Fruit fly (Drosophila melanogaster) whole organism, wandering third instar larva: ENCODE data around the gene ATP7.

ENCODE experiments used
- Abd-B ChIP-seq: fragments of >200 bp; optimal IDR thresholded peaks from 2 replicates; lab custom pipeline; 2017; ENCODE audit warnings: missing biosample characterization, missing genetic modification characterization
- CG32264 ChIP-seq: fragments of 200-800 bp; sonication (Bioruptor generic); optimal IDR thresholded peaks from 2 replicates; lab custom pipeline; 2016; ENCODE audit warnings: missing biosample characterization, missing genetic modification characterization
- CG9705 ChIP-seq: fragments of 200-800 bp; sonication (Bioruptor generic); optimal IDR thresholded peaks from 2 replicates; lab custom pipeline; 2018; ENCODE audit warnings: missing biosample characterization, mild to moderate bottlenecking, missing genetic modification characterization
- CrebA ChIP-seq: fragments of 200-800 bp; sonication (Bioruptor generic); optimal IDR thresholded peaks from 2 replicates; lab custom pipeline; 2016; ENCODE audit warnings: missing biosample characterization, mild to moderate bottlenecking, missing genetic modification characterization, borderline replicate concordance
- Dfd ChIP-seq: fragments of >200 bp; optimal IDR thresholded peaks from 2 replicates; lab custom pipeline; 2017; ENCODE audit warnings: missing biosample characterization, missing genetic modification characterization
- Dif ChIP-seq: fragments of 200-275, 200-300 bp; sonication (Bioruptor generic); optimal IDR thresholded peaks from 2 replicates; lab custom pipeline; 2018; ENCODE audit warnings: missing biosample characterization, missing genetic modification characterization; ENCODE audit not compliant: partially characterized antibody
- GATAd ChIP-seq: sonication (Bioruptor generic); optimal IDR thresholded peaks from 2 replicates; lab custom pipeline; 2016; ENCODE audit warnings: missing biosample characterization, missing genetic modification characterization
- HLH106 ChIP-seq: fragments of 200-800 bp; optimal IDR thresholded peaks from 3 replicates; lab custom pipeline; 2019; ENCODE audit warnings: missing biosample characterization, mild to moderate bottlenecking, missing genetic modification characterization, moderate library complexity
- Hnf4 ChIP-seq: fragments of 200-800 bp; sonication (Bioruptor generic); optimal IDR thresholded peaks from 2 replicates; lab custom pipeline; 2016; ENCODE audit warnings: missing biosample characterization, mild to moderate bottlenecking, missing genetic modification characterization
- Hr78 ChIP-seq: fragments of >200 bp; optimal IDR thresholded peaks from 2 replicates; lab custom pipeline; 2017; ENCODE audit warnings: missing biosample characterization, missing genetic modification characterization
- Hr83 ChIP-seq: fragments of 200-300 bp; sonication (Bioruptor generic); optimal IDR thresholded peaks from 2 replicates; lab custom pipeline; 2016; ENCODE audit warnings: missing biosample characterization, mild to moderate bottlenecking, missing genetic modification characterization, moderate library complexity; ENCODE audit not compliant: poor library complexity, severe bottlenecking
- Jra ChIP-seq: sonication (Bioruptor generic); optimal IDR thresholded peaks from 2 replicates; lab custom pipeline; 2016; ENCODE audit warnings: missing biosample characterization, missing genetic modification characterization
- Mio ChIP-seq: sonication (Bioruptor generic); optimal IDR thresholded peaks from 2 replicates; lab custom pipeline; 2016; ENCODE audit warnings: missing biosample characterization, missing genetic modification characterization
- Myc ChIP-seq: fragments of >200 bp; optimal IDR thresholded peaks from 2 replicates; lab custom pipeline; 2017
- N ChIP-seq: fragments of >200 bp; optimal IDR thresholded peaks from 2 replicates; lab custom pipeline; 2018; ENCODE audit warnings: missing biosample characterization, missing external identifiers, missing genetic modification characterization
- OdsH ChIP-seq: fragments of 200-800 bp; sonication (Bioruptor generic); optimal IDR thresholded peaks from 2 replicates; lab custom pipeline; 2016; ENCODE audit warnings: missing biosample characterization, mild to moderate bottlenecking, missing genetic modification characterization
- Rel ChIP-seq, 2 experiments: fragments of 200-800 bp; sonication (Bioruptor generic) in 1 of 2; optimal IDR thresholded peaks; 2 replicates in 1 of 2; 3 replicates in 1 of 2; lab custom pipeline; 2016 to 2019; ENCODE audit warnings: mild to moderate bottlenecking in 2 of 2, missing biosample characterization in 2 of 2, missing genetic modification characterization in 2 of 2, moderate library complexity in 1 of 2
- Sp1 ChIP-seq: fragments of 200-800 bp; sonication (Bioruptor generic); optimal IDR thresholded peaks from 3 replicates; lab custom pipeline; 2019; ENCODE audit warnings: missing biosample characterization, mild to moderate bottlenecking, missing genetic modification characterization, moderate library complexity
- Vsx2 ChIP-seq: fragments of 200-300, 225-300 bp; sonication (Bioruptor generic); optimal IDR thresholded peaks from 2 replicates; lab custom pipeline; 2018; ENCODE audit warnings: missing biosample characterization, missing genetic modification characterization; ENCODE audit not compliant: partially characterized antibody
- br ChIP-seq: fragments of 200-800 bp; sonication (Bioruptor generic); optimal IDR thresholded peaks from 2 replicates; lab custom pipeline; 2016; ENCODE audit warnings: missing biosample characterization, missing genetic modification characterization
- brk ChIP-seq: fragments of 200-800 bp; sonication (Bioruptor generic); optimal IDR thresholded peaks from 2 replicates; lab custom pipeline; 2016; ENCODE audit warnings: missing biosample characterization, mild to moderate bottlenecking, missing genetic modification characterization
- dl ChIP-seq, 2 experiments: fragments of 175-275, 200-275 bp in 1 of 2; fragments of 200-275 bp in 1 of 2; sonication (Bioruptor generic); optimal IDR thresholded peaks; lab custom pipeline; 2018; ENCODE audit warnings: mild to moderate bottlenecking in 2 of 2, missing biosample characterization in 2 of 2, missing genetic modification characterization in 2 of 2, moderate library complexity in 2 of 2; ENCODE audit not compliant: partially characterized antibody in 2 of 2, insufficient read depth in 1 of 2
- dmrt93B ChIP-seq: fragments of 200-800 bp; sonication (Bioruptor generic); optimal IDR thresholded peaks from 2 replicates; lab custom pipeline; 2018; ENCODE audit warnings: missing biosample characterization, mild to moderate bottlenecking, missing genetic modification characterization
- dsf ChIP-seq: sonication (Bioruptor generic); optimal IDR thresholded peaks from 2 replicates; lab custom pipeline; 2016; ENCODE audit warnings: missing biosample characterization, missing genetic modification characterization, borderline replicate concordance
- ey ChIP-seq: fragments of 200-800 bp; sonication (Bioruptor generic); optimal IDR thresholded peaks from 2 replicates; lab custom pipeline; 2016; ENCODE audit warnings: missing biosample characterization, missing genetic modification characterization
- foxo ChIP-seq, 2 experiments: fragments of 200-800 bp; sonication (Bioruptor generic); optimal IDR thresholded peaks; 2 replicates in 1 of 2; 3 replicates in 1 of 2; lab custom pipeline; 2016 to 2017; ENCODE audit warnings: missing biosample characterization in 2 of 2, missing genetic modification characterization in 2 of 2
- fru ChIP-seq: fragments of 200-800 bp; sonication (Bioruptor generic); optimal IDR thresholded peaks from 3 replicates; lab custom pipeline; 2016; ENCODE audit warnings: missing biosample characterization, mild to moderate bottlenecking, missing genetic modification characterization
- h ChIP-seq: fragments of 200-800 bp; sonication (Bioruptor generic); optimal IDR thresholded peaks from 3 replicates; lab custom pipeline; 2016; ENCODE audit warnings: missing biosample characterization, mild to moderate bottlenecking, missing genetic modification characterization
- jim ChIP-seq: fragments of 175-275, 200-325 bp; sonication (Bioruptor generic); optimal IDR thresholded peaks from 2 replicates; lab custom pipeline; 2016; ENCODE audit warnings: missing biosample characterization, mild to moderate bottlenecking, missing genetic modification characterization
- lola ChIP-seq: fragments of >200 bp; optimal IDR thresholded peaks from 2 replicates; lab custom pipeline; 2017; ENCODE audit warnings: missing biosample characterization, missing genetic modification characterization
- pan ChIP-seq: fragments of >200 bp; optimal IDR thresholded peaks from 2 replicates; lab custom pipeline; 2017
- psq ChIP-seq: fragments of 200-800 bp; sonication (Bioruptor generic); optimal IDR thresholded peaks from 3 replicates; lab custom pipeline; 2017; ENCODE audit warnings: missing biosample characterization, mild to moderate bottlenecking, missing genetic modification characterization, moderate library complexity
- rgr ChIP-seq: fragments of 200-800 bp; sonication (Bioruptor generic); optimal IDR thresholded peaks from 3 replicates; lab custom pipeline; 2016; ENCODE audit warnings: missing biosample characterization, mild to moderate bottlenecking, missing genetic modification characterization
- sage ChIP-seq: fragments of 200-800 bp; sonication (Bioruptor generic); optimal IDR thresholded peaks from 2 replicates; lab custom pipeline; 2016; ENCODE audit warnings: missing biosample characterization, mild to moderate bottlenecking, missing genetic modification characterization
- sv ChIP-seq: fragments of 200-800 bp; sonication (Bioruptor generic); optimal IDR thresholded peaks from 3 replicates; lab custom pipeline; 2016; ENCODE audit warnings: missing biosample characterization, missing genetic modification characterization
- tai ChIP-seq: sonication (Bioruptor generic); optimal IDR thresholded peaks from 2 replicates; lab custom pipeline; 2016; ENCODE audit warnings: missing biosample characterization, missing genetic modification characterization
- usp ChIP-seq: fragments of >200 bp; optimal IDR thresholded peaks from 2 replicates; lab custom pipeline; 2017; ENCODE audit warnings: missing biosample characterization, missing genetic modification characterization
- woc ChIP-seq: sonication (Bioruptor generic); optimal IDR thresholded peaks from 2 replicates; lab custom pipeline; 2016; ENCODE audit warnings: missing biosample characterization, mild to moderate bottlenecking, missing genetic modification characterization

ATP7 gene

dm6 chrX:11817183-11817972 is 37.4 kb upstream of the ATP7 start:
- TF ChIP-seq sage (GFP tag; lab: Kevin White, UChicago) (no peak), ey (GFP tag; lab: Kevin White, UChicago) (no peak), psq (GFP tag; lab: Kevin White, UChicago) (peak; percentile 89), dl (GFP tag; optimal IDR thresholded peaks at IDR 0.05; lab: Kevin White, UChicago; ENCODE audit: insufficient read depth in 1 of 2, partially characterized antibody in 2 of 2) (peak; percentile 44 to 64), Hr83 (no peak), Dif (GFP tag; lab: Kevin White, UChicago) (peak; percentile 64), Rel (GFP tag; optimal IDR thresholded peaks at IDR 0.05; lab: Kevin White, UChicago) (peak; percentile 38), Rel (tag; optimal IDR thresholded peaks at IDR 0.05; lab: Kevin White, UChicago) (no peak), dmrt93B (GFP tag; lab: Kevin White, UChicago) (no peak)

- TF ChIP-seq h (peak; percentile 96), dmrt93B (GFP tag; lab: Kevin White, UChicago) (peak; percentile 72), Dfd (no peak), pan (no peak), CrebA (peak; percentile 78), fru (peak; percentile 96), Vsx2 (no peak), Hr83 (no peak), dsf (peak; percentile 42), lola (GFP tag; lab: Kevin White, UChicago) (no peak), br (GFP tag; lab: Kevin White, UChicago) (peak; percentile 92), N (GFP tag; lab: Kevin White, UChicago) (no peak), ey (GFP tag; lab: Kevin White, UChicago) (peak; percentile 96), tai (GFP tag; lab: Kevin White, UChicago) (peak; percentile 81), sage (GFP tag; lab: Kevin White, UChicago) (peak; percentile 80), Rel (GFP tag; optimal IDR thresholded peaks at IDR 0.05; lab: Kevin White, UChicago) (peak; percentile 85), Rel (tag; optimal IDR thresholded peaks at IDR 0.05; lab: Kevin White, UChicago) (peak; percentile 63), psq (GFP tag; lab: Kevin White, UChicago) (peak; percentile 92), Sp1 (GFP tag; lab: Kevin White, UChicago) (peak; percentile 91), Myc (lab: Kevin White, UChicago) (no peak), OdsH (peak; percentile 93), Jra (GFP tag; lab: Kevin White, UChicago) (peak; percentile 67), dl (GFP tag; optimal IDR thresholded peaks at IDR 0.05; lab: Kevin White, UChicago; ENCODE audit: insufficient read depth in 1 of 2, partially characterized antibody in 2 of 2) (no peak), HLH106 (tag; lab: Kevin White, UChicago) (peak; percentile 89), Hr78 (GFP tag; lab: Kevin White, UChicago) (no peak), Dif (GFP tag; lab: Kevin White, UChicago) (no peak), jim (GFP tag; lab: Kevin White, UChicago) (no peak), CG9705 (GFP tag; lab: Kevin White, UChicago) (peak; percentile 72), Abd-B (GFP tag; lab: Kevin White, UChicago) (no peak), Mio (GFP tag; lab: Kevin White, UChicago) (peak; percentile 57), woc (peak; percentile 93), GATAd (peak; percentile 27), foxo (GFP tag; optimal IDR thresholded peaks at IDR 0.05; lab: Kevin White, UChicago) (peak; percentile 75 to 96), rgr (peak; percentile 97), sv (GFP tag; lab: Kevin White, UChicago) (peak; percentile 93), usp (GFP tag; lab: Kevin White, UChicago) (no peak), Hnf4 (GFP tag; lab: Kevin White, UChicago) (peak; percentile 92), brk (GFP tag; lab: Kevin White, UChicago) (peak; percentile 89), CG32264 (peak; percentile 83)
These were observed 36.6 kb upstream of the ATP7 start for dm6 chrX:11818047-11818766.
